Worm (Caenorhabditis elegans): ENCODE data around the gene npr-20.

Gene npr-20

ce11 chrII:8889589-8889988, 24.6 kb upstream of the npr-20 start:
- TF ChIP-seq zip-5 (tag; optimal IDR thresholded peaks at IDR 0.05): no peak
- peak; percentile 80 for TF ChIP-seq elt-2 (tag; optimal IDR thresholded peaks at IDR 0.05)

- TF ChIP-seq F13H6.1 (tag; optimal IDR thresholded peaks at IDR 0.05) (no peak), ets-4 (tag; optimal IDR thresholded peaks at IDR 0.05) (no peak), hlh-30 (tag; optimal IDR thresholded peaks at IDR 0.05; ENCODE audit: insufficient read depth) (no peak), K02D7.2 (tag; optimal IDR thresholded peaks at IDR 0.05) (no peak), ttx-3 (tag; optimal IDR thresholded peaks at IDR 0.05) (no peak), fkh-10 (GFP tag; optimal IDR thresholded peaks at IDR 0.05) (no peak), npax-4 (tag; optimal IDR thresholded peaks at IDR 0.05) (no peak), ztf-16 (tag; optimal IDR thresholded peaks at IDR 0.05) (no peak), rnt-1 (tag; optimal IDR thresholded peaks at IDR 0.05) (no peak), ref-2 (tag; optimal IDR thresholded peaks at IDR 0.05) (no peak)
These were observed 19.4 kb upstream of the npr-20 start, which contains the start of the genes T07D4.5 and ddx-19 for ce11 chrII:8884262-8884949. T07D4.5 (minus strand) TSS chrII:8884332. ddx-19 (plus strand) TSS chrII:8884899.

ce11 chrII:8883559-8883958, 18.6 kb upstream of the npr-20 start, which contains the start of gene rha-1:
rha-1 (minus strand) TSS chrII:8883659.
- TF ChIP-seq fkh-6 (tag; optimal IDR thresholded peaks at IDR 0.05): no peak
- no peak for TF ChIP-seq pqm-1 (tag; optimal IDR thresholded peaks at IDR 0.05)
- TF ChIP-seq ceh-9 (tag; optimal IDR thresholded peaks at IDR 0.05): no peak

- TF ChIP-seq ceh-31 (tag; optimal IDR thresholded peaks at IDR 0.05): no peak
- TF ChIP-seq che-1 (tag; optimal IDR thresholded peaks at IDR 0.05): no peak
- TF ChIP-seq pax-1 (tag; optimal IDR thresholded peaks at IDR 0.05): no peak
- no peak for TF ChIP-seq mec-3 (tag; optimal IDR thresholded peaks at IDR 0.05; ENCODE audit: borderline replicate concordance)
- TF ChIP-seq elt-2 (tag; optimal IDR thresholded peaks at IDR 0.05): no peak
- no peak for TF ChIP-seq lim-6 (tag; optimal IDR thresholded peaks at IDR 0.05)
These were observed 13.6 kb upstream of the npr-20 start for ce11 chrII:8878528-8878927.

- TF ChIP-seq ceh-48 (tag; optimal IDR thresholded peaks at IDR 0.05): no peak
- no peak for TF ChIP-seq madf-2 (tag; optimal IDR thresholded peaks at IDR 0.05)
- TF ChIP-seq K09A11.1 (tag; optimal IDR thresholded peaks at IDR 0.05; ENCODE audit: insufficient read depth): no peak
- no peak for TF ChIP-seq zip-5 (tag; optimal IDR thresholded peaks at IDR 0.05)
- TF ChIP-seq ceh-19 (GFP tag; optimal IDR thresholded peaks at IDR 0.05): no peak
- TF ChIP-seq ceh-18 (tag; optimal IDR thresholded peaks at IDR 0.05): no peak
- TF ChIP-seq ref-2 (tag; optimal IDR thresholded peaks at IDR 0.05): no peak
- no peak for TF ChIP-seq mec-3 (tag; optimal IDR thresholded peaks at IDR 0.05; ENCODE audit: borderline replicate concordance)
- no peak for TF ChIP-seq C38D4.7 (GFP tag; optimal IDR thresholded peaks at IDR 0.05)
- TF ChIP-seq nfya-1 (tag; optimal IDR thresholded peaks at IDR 0.05): no peak
- TF ChIP-seq hlh-30 (tag; optimal IDR thresholded peaks at IDR 0.05; ENCODE audit: insufficient read depth): no peak
- no peak for TF ChIP-seq T23F11.4 (GFP tag; optimal IDR thresholded peaks at IDR 0.05)
- TF ChIP-seq unc-42 (tag; optimal IDR thresholded peaks at IDR 0.05): no peak
- no peak for TF ChIP-seq unc-86 (tag; optimal IDR thresholded peaks at IDR 0.05)
- TF ChIP-seq Y22D7AL.16 (tag; optimal IDR thresholded peaks at IDR 0.05): no peak
- TF ChIP-seq hlh-13 (GFP tag; optimal IDR thresholded peaks at IDR 0.05): no peak
- TF ChIP-seq lim-6 (tag; optimal IDR thresholded peaks at IDR 0.05): no peak
- TF ChIP-seq tbx-2 (tag; optimal IDR thresholded peaks at IDR 0.05): no peak
- no peak for TF ChIP-seq pros-1 (tag; optimal IDR thresholded peaks at IDR 0.05)
- TF ChIP-seq K02D7.2 (tag; optimal IDR thresholded peaks at IDR 0.05): no peak
These were observed 12.3 kb upstream of the npr-20 start for ce11 chrII:8877032-8877985.
